Fruit fly (Drosophila melanogaster): ENCODE results near the gene CG34177.

Gene CG34177

DNA sequence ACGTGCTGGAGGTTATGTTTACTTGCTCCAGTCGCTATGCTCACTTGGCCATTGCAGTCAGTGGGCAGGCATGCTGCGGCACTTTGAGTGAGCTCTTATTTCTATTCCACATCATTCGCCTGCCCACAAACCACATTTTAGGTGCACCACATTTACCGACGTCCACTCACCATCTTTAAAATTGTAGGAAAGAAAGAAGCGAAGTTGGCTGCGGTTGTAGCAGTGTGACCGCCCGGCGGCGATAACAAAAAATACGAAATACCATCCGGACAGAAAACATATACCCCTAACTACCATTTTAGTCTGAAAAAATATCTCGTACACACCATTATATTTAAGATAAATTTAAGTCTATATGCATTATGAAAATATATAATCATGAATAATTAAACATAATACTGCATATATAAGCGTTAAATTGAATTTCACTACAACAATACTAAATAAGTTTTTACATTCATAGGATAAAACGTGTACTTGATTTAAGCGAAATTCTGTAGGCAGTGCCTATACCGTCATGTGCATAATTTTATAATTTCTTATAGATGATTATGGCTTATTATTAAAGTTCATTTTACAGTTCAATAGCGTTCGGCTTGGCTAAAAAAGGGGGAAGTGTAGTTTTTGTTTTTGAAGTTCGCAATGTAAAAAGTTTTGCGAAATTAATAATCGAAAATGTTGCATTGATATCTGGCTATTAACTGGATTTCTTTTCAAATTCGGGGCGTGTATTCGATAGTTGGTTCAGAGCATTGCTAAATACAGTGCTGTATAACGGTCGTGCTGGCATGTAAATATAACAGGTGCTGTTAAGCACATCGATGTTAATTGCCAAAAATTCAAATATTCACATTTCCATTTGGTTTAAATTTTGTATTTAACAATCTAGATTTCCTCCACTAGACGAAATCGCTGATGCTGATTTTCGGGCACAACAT lies 24.7 kb downstream of the CG34177 start, which contains the start of gene RpL27A (continued):
- TF ChIP-seq CG2889 (GFP tag; IDR thresholded peaks at IDR 0.05) (0 out of 3 replicates have a peak, but pooled peaks have one; percentile 52), p53 (GFP tag; optimal IDR thresholded peaks at IDR 0.05) (peak; percentile 44), sob (GFP tag; IDR thresholded peaks at IDR 0.05) (peak; percentile 83), CG10979 (tag; optimal IDR thresholded peaks at IDR 0.05) (peak; percentile 49), dysf (GFP tag; IDR thresholded peaks at IDR 0.05) (peak; percentile 78), B-H1 (GFP tag; IDR thresholded peaks at IDR 0.05) (peak; percentile 71; the same call in 2 of the 3 replicates), CG8388 (GFP tag; optimal IDR thresholded peaks at IDR 0.05) (peak; percentile 55), CG4854 (GFP tag; optimal IDR thresholded peaks at IDR 0.05) (peak; percentile 61), Opbp (GFP tag; IDR thresholded peaks at IDR 0.05; ENCODE audit: partially characterized antibody) (peak; percentile 100), CG12744 (GFP tag; optimal IDR thresholded peaks at IDR 0.05) (peak; percentile 10), Nf-YA (GFP tag; IDR thresholded peaks at IDR 0.05) (peak; percentile 63), abd-A (tag; optimal IDR thresholded peaks at IDR 0.05) (no peak), Mes4 (GFP tag; optimal IDR thresholded peaks at IDR 0.05) (peak; percentile 87), CG18619 (GFP tag; optimal IDR thresholded peaks at IDR 0.05) (peak; percentile 86), CG15073 (GFP tag; optimal IDR thresholded peaks at IDR 0.05) (no peak), fd102C (GFP tag; optimal IDR thresholded peaks at IDR 0.05) (peak; percentile 58), cas (GFP tag; IDR thresholded peaks at IDR 0.05) (peak; percentile 66), toy (GFP tag; IDR thresholded peaks at IDR 0.05) (no peak; the same call in 1 of the 2 replicates), CG7928 (GFP tag; optimal IDR thresholded peaks at IDR 0.05) (peak; percentile 39), Dll (GFP tag; IDR thresholded peaks at IDR 0.05; ENCODE audit: partially characterized antibody) (peak; percentile 32; the same call in 1 of the 4 replicates), tin (GFP tag; optimal IDR thresholded peaks at IDR 0.05) (peak; percentile 59), Lpt (GFP tag; optimal IDR thresholded peaks at IDR 0.05) (no peak), CG4424 (GFP tag; optimal IDR thresholded peaks at IDR 0.05) (peak; percentile 69), Hey (tag; optimal IDR thresholded peaks at IDR 0.05) (peak; percentile 82), esg (GFP tag; conservative IDR thresholded peaks at IDR 0.05) (peak; percentile 24; the same call in 1 of the 2 replicates), ara (GFP tag; IDR thresholded peaks at IDR 0.05) (peak; percentile 73), CG30431 (GFP tag; optimal IDR thresholded peaks at IDR 0.05) (peak; percentile 65), CG11560 (tag; IDR thresholded peaks at IDR 0.05) (no peak; the same call in 2 of the 3 replicates), dpn (GFP tag; optimal IDR thresholded peaks at IDR 0.05) (peak; percentile 67 to 68), CG3995 (GFP tag; optimal IDR thresholded peaks at IDR 0.05) (peak; percentile 47), tgo (GFP tag; IDR thresholded peaks at IDR 0.05) (peak; percentile 69), gfzf (GFP tag; optimal IDR thresholded peaks at IDR 0.05) (peak; percentile 71), CG10267 (tag; optimal IDR thresholded peaks at IDR 0.05) (peak; percentile 83), Ptx1 (GFP tag; IDR thresholded peaks at IDR 0.05) (peak; percentile 65), HHEX (GFP tag; optimal IDR thresholded peaks at IDR 0.05) (peak; percentile 84), CG8765 (GFP tag; IDR thresholded peaks at IDR 0.05) (no peak), YL-1 (GFP tag; optimal IDR thresholded peaks at IDR 0.05) (peak; percentile 99), eve (GFP tag; optimal IDR thresholded peaks at IDR 0.05) (no peak), CG32532 (GFP tag; IDR thresholded peaks at IDR 0.05) (peak; percentile 84), Rfx (GFP tag; IDR thresholded peaks at IDR 0.05) (peak; percentile 91), NC2α (GFP tag; optimal IDR thresholded peaks at IDR 0.05) (peak; percentile 56), CG1832 (GFP tag; optimal IDR thresholded peaks at IDR 0.05) (no peak), D (optimal IDR thresholded peaks at IDR 0.05) (no peak), D (GFP tag; optimal IDR thresholded peaks at IDR 0.05) (peak; percentile 69), Atf-2 (GFP tag; optimal IDR thresholded peaks at IDR 0.05) (peak; percentile 60), nmo (GFP tag; optimal IDR thresholded peaks at IDR 0.05) (peak; percentile 79), fu2 (GFP tag; optimal IDR thresholded peaks at IDR 0.05) (peak; percentile 63), otp (GFP tag; IDR thresholded peaks at IDR 0.05) (peak; percentile 86), kah (GFP tag; optimal IDR thresholded peaks at IDR 0.05) (peak; percentile 81)

Data from whole organism, embryonic.